Worm (Caenorhabditis elegans) whole organism, L4 larva: ENCODE data around the gene Y43F8B.14.

Source experiments
- R02D3.7 ChIP-seq: fragments of 150-350 bp; sonication (generic microtip); optimal IDR thresholded peaks from 3 replicates; lab custom pipeline; 2014; ENCODE audit warnings: missing biosample characterization, missing genetic modification characterization
- Y48G9A.11 ChIP-seq: fragments of 200-800 bp; sonication (Bioruptor generic); IDR thresholded peaks from 2 replicates; pipeline ENCODE4 v1.3.6; 2022; ENCODE audit warnings: missing genetic modification reagents, missing genetic modification characterization, missing compliant biosample characterization
- aha-1 ChIP-seq: fragments of 150-350 bp; peaks from one replicate; lab custom pipeline; 2014; ENCODE audit warnings: missing biosample characterization, missing genetic modification characterization
- ceh-28 ChIP-seq: fragments of 150-350 bp; optimal IDR thresholded peaks from 2 replicates; lab custom pipeline; 2014; ENCODE audit warnings: missing biosample characterization, missing genetic modification reagents, missing genetic modification characterization
- daf-12 ChIP-seq: fragments of 150-350 bp; optimal IDR thresholded peaks from 2 replicates; lab custom pipeline; 2014; ENCODE audit warnings: missing biosample characterization, missing genetic modification reagents, missing genetic modification characterization
- daf-19 ChIP-seq: fragments of 200-800 bp; sonication (Bioruptor generic); conservative IDR thresholded peaks from 2 replicates; pipeline ENCODE4 v1.3.6; 2022; ENCODE audit warnings: missing genetic modification characterization, missing compliant biosample characterization
- dpl-1 ChIP-seq: fragments of 150-350 bp; optimal IDR thresholded peaks from 2 replicates; lab custom pipeline; 2014; ENCODE audit warnings: missing biosample characterization, missing genetic modification reagents, missing genetic modification characterization
- nhr-10 ChIP-seq: fragments of 150-350 bp; optimal IDR thresholded peaks from 2 replicates; lab custom pipeline; 2014; ENCODE audit warnings: missing biosample characterization, missing genetic modification characterization
- nhr-42 ChIP-seq: fragments of 200-800 bp; sonication (Bioruptor generic); IDR thresholded peaks from 2 replicates; pipeline ENCODE4 v1.3.6; 2022; ENCODE audit warnings: missing genetic modification characterization, missing compliant biosample characterization
- saeg-2 ChIP-seq: fragments of 200-800 bp; sonication (Bioruptor generic); IDR thresholded peaks from 2 replicates; pipeline ENCODE4 v1.3.6; 2022; ENCODE audit warnings: missing genetic modification reagents, missing genetic modification characterization, missing compliant biosample characterization
- unc-130 ChIP-seq: sonication (generic microtip); optimal IDR thresholded peaks from 2 replicates; lab custom pipeline; 2016; ENCODE audit warnings: missing genetic modification reagents, missing genetic modification characterization, missing compliant biosample characterization
- ztf-7 ChIP-seq: fragments of 150-350 bp; optimal IDR thresholded peaks from 2 replicates; lab custom pipeline; 2014; ENCODE audit warnings: missing biosample characterization, missing genetic modification characterization

Gene Y43F8B.14

DNA sequence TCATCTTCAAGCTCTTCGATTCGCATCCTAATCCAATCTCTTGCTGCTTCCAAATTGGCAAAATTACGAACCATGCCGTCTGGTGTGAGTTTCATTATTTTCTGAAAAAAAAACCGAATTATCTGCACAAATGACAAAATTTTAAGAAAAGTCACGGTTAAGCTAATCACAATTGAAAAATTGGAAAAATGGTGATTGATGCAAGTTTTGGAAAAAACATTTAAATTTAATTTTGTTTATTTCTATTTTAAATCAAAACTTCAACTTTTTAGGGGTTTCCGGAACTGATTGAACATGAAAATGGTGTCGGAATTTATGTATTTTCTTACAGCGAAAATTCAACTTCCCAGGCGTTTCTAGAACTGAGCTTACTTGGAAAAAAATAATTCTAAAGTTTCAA is 52.9 kb downstream of the Y43F8B.14 start, which contains the start of gene C25F9.12:
Gene C25F9.12 (minus strand): TSS at position 101 of the 400 bp plus-strand sequence.
- TF ChIP-seq dpl-1: no peak
- TF ChIP-seq R02D3.7 (tag; lab: Kevin White, UChicago): no peak
- TF ChIP-seq nhr-42: no peak
- no peak for TF ChIP-seq ztf-7
- TF ChIP-seq aha-1 (tag; lab: Kevin White, UChicago): no peak
- TF ChIP-seq Y48G9A.11 (GFP tag; lab: Robert Waterston, UW): no peak
- no peak for TF ChIP-seq daf-19 (GFP tag; lab: Robert Waterston, UW)
- no peak for TF ChIP-seq ceh-28 (tag; lab: Kevin White, UChicago)
- no peak for TF ChIP-seq saeg-2 (GFP tag; lab: Robert Waterston, UW)
- TF ChIP-seq daf-12: no peak
- TF ChIP-seq nhr-10 (tag; lab: Kevin White, UChicago): no peak
- no peak for TF ChIP-seq unc-130 (GFP tag; lab: Kevin White, UChicago)
